Worm (Caenorhabditis elegans): ENCODE data around the gene his-74.

Gene his-74

ce11 chrV:12644500-12644899, 15.6 kb downstream of the his-74 start, which contains the start of gene F56H9.8:
Gene F56H9.8 (plus strand): TSS chrV:12644800.
- TF ChIP-seq bed-3 (GFP tag; optimal IDR thresholded peaks at IDR 0.05) (no peak), elt-1 (tag; optimal IDR thresholded peaks at IDR 0.05; ENCODE audit: borderline replicate concordance, insufficient read depth) (no peak), mab-5 (tag; optimal IDR thresholded peaks at IDR 0.05) (no peak), lin-13 (tag; optimal IDR thresholded peaks at IDR 0.05) (no peak), nhr-76 (tag; optimal IDR thresholded peaks at IDR 0.05) (no peak), pha-4 (tag; optimal IDR thresholded peaks at IDR 0.05) (no peak), M03D4.4 (tag; optimal IDR thresholded peaks at IDR 0.05) (no peak)

ce11 chrV:12640384-12640783, 19.7 kb downstream of the his-74 start, which contains the start of gene gpa-8:
Gene gpa-8 (minus strand): TSS chrV:12640484.
- TF ChIP-seq ztf-11 (tag; optimal IDR thresholded peaks at IDR 0.05) (no peak), mab-5 (tag; optimal IDR thresholded peaks at IDR 0.05) (no peak), lin-13 (tag; optimal IDR thresholded peaks at IDR 0.05) (no peak), nhr-76 (tag; optimal IDR thresholded peaks at IDR 0.05) (no peak), lin-32 (GFP tag; optimal IDR thresholded peaks at IDR 0.05) (no peak), M03D4.4 (tag; optimal IDR thresholded peaks at IDR 0.05) (no peak), unc-62 (GFP tag; optimal IDR thresholded peaks at IDR 0.05) (no peak), nhr-12 (tag; optimal IDR thresholded peaks at IDR 0.05) (no peak), sem-2 (GFP tag; optimal IDR thresholded peaks at IDR 0.05) (no peak), snpc-4 (tag; optimal IDR thresholded peaks at IDR 0.05) (no peak), nhr-237 (tag; optimal IDR thresholded peaks at IDR 0.05) (no peak), elt-1 (tag; optimal IDR thresholded peaks at IDR 0.05; ENCODE audit: borderline replicate concordance, insufficient read depth) (no peak), tbx-8 (GFP tag; optimal IDR thresholded peaks at IDR 0.05) (no peak), unc-39 (tag; optimal IDR thresholded peaks at IDR 0.05) (no peak)

- TF ChIP-seq nhr-237 (tag; optimal IDR thresholded peaks at IDR 0.05) = no peak
- no peak for TF ChIP-seq sptf-1 (tag; optimal IDR thresholded peaks at IDR 0.05)
- no peak for TF ChIP-seq zip-8 (tag; optimal IDR thresholded peaks at IDR 0.05)
- no peak for TF ChIP-seq nhr-2 (tag; optimal IDR thresholded peaks at IDR 0.05)
- no peak for TF ChIP-seq ceh-39 (tag; optimal IDR thresholded peaks at IDR 0.05)
- no peak for TF ChIP-seq nhr-12 (tag; optimal IDR thresholded peaks at IDR 0.05)
Measured at ce11 chrV:12637764-12638502, 22.2 kb downstream of the his-74 start.

ce11 chrV:12637238-12637690, 22.9 kb downstream of the his-74 start, which contains the start of gene F56H9.2:
Gene F56H9.2 (plus strand): TSS chrV:12637663.
- TF ChIP-seq lsy-2 (tag; optimal IDR thresholded peaks at IDR 0.05) = peak; percentile 18
- TF ChIP-seq mep-1 (tag; optimal IDR thresholded peaks at IDR 0.05) = peak; percentile 4
- peak; percentile 17 for TF ChIP-seq ceh-39 (tag; optimal IDR thresholded peaks at IDR 0.05)
- no peak for TF ChIP-seq lin-32 (GFP tag; optimal IDR thresholded peaks at IDR 0.05)
- no peak for TF ChIP-seq nhr-28 (tag; optimal IDR thresholded peaks at IDR 0.05)
- no peak for TF ChIP-seq mab-5 (tag; optimal IDR thresholded peaks at IDR 0.05)
- no peak for TF ChIP-seq sem-2 (GFP tag; optimal IDR thresholded peaks at IDR 0.05)
- no peak for TF ChIP-seq bed-3 (GFP tag; optimal IDR thresholded peaks at IDR 0.05)
- peak; percentile 25 for TF ChIP-seq unc-62 (GFP tag; optimal IDR thresholded peaks at IDR 0.05)
- peak; percentile 61 for TF ChIP-seq elt-3 (tag; optimal IDR thresholded peaks at IDR 0.05)
- TF ChIP-seq nhr-2 (tag; optimal IDR thresholded peaks at IDR 0.05) = peak; percentile 55
- peak; percentile 71 for TF ChIP-seq pha-4 (tag; optimal IDR thresholded peaks at IDR 0.05)
- TF ChIP-seq ztf-11 (tag; optimal IDR thresholded peaks at IDR 0.05) = no peak
- no peak for TF ChIP-seq hlh-1 (tag; optimal IDR thresholded peaks at IDR 0.05)
- TF ChIP-seq ceh-83 (GFP tag; optimal IDR thresholded peaks at IDR 0.05) = no peak

- TF ChIP-seq ceh-43 (GFP tag; optimal IDR thresholded peaks at IDR 0.05) = no peak
- TF ChIP-seq mab-5 (tag; optimal IDR thresholded peaks at IDR 0.05) = no peak
Measured at ce11 chrV:12636248-12636647, 23.9 kb downstream of the his-74 start.

ce11 chrV:12635218-12635617, 24.9 kb downstream of the his-74 start:
- TF ChIP-seq ztf-11 (tag; optimal IDR thresholded peaks at IDR 0.05) (no peak), M03D4.4 (tag; optimal IDR thresholded peaks at IDR 0.05) (no peak), unc-62 (GFP tag; optimal IDR thresholded peaks at IDR 0.05) (no peak), bed-3 (GFP tag; optimal IDR thresholded peaks at IDR 0.05) (no peak), nhr-28 (tag; optimal IDR thresholded peaks at IDR 0.05) (no peak), drap-1 (GFP tag; optimal IDR thresholded peaks at IDR 0.05) (no peak), hlh-1 (tag; optimal IDR thresholded peaks at IDR 0.05) (no peak), nhr-237 (tag; optimal IDR thresholded peaks at IDR 0.05) (no peak), unc-120 (tag; optimal IDR thresholded peaks at IDR 0.05; ENCODE audit: poor library complexity, severe bottlenecking) (no peak), nhr-2 (tag; optimal IDR thresholded peaks at IDR 0.05) (no peak), mls-2 (tag; optimal IDR thresholded peaks at IDR 0.05) (no peak), ceh-39 (tag; optimal IDR thresholded peaks at IDR 0.05) (no peak), flh-1 (GFP tag; optimal IDR thresholded peaks at IDR 0.05) (no peak), zip-8 (tag; optimal IDR thresholded peaks at IDR 0.05) (no peak), nhr-12 (tag; optimal IDR thresholded peaks at IDR 0.05) (no peak)
